Worm (Caenorhabditis elegans): Measurements from ENCODE around the gene nhr-52.

- no peak for TF ChIP-seq mdl-1 (tag; optimal IDR thresholded peaks at IDR 0.05)
- TF ChIP-seq nhr-25 (tag; optimal IDR thresholded peaks at IDR 0.05) = no peak
- no peak for TF ChIP-seq nhr-237 (tag; optimal IDR thresholded peaks at IDR 0.05)
Observed at ce11 chrV:15711898-15712297, 34.6 kb downstream of the nhr-52 start, which contains the start of gene str-101.

Measured in whole organism, L2 larva.